Worm (Caenorhabditis elegans): ENCODE data around the gene F20C5.5.

DNA sequence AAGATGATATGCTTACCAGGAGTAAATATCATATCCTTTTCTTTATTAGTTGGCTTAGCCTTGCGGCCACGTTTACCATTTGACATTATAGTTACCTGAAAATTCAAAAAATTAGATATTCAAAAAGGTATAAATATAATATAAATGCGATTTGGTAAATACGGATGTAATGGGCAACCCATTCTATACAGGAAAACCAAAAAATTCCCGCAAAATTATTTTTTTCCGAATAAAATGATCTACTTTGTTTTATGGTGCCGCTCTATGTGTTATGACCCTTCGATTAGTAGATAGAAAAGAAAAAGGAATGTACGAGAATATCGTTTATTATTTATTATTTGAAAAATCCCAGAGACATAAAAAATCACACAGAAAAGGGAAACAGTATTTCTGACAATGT, 14.7 kb downstream of the F20C5.5 start, which contains the start of gene elli-1:
- no peak for TF ChIP-seq mdl-1 (tag; optimal IDR thresholded peaks at IDR 0.05)
- no peak for TF ChIP-seq unc-39 (tag; optimal IDR thresholded peaks at IDR 0.05)
- no peak for TF ChIP-seq nhr-23 (tag; optimal IDR thresholded peaks at IDR 0.05)
- TF ChIP-seq nhr-11 (tag; optimal IDR thresholded peaks at IDR 0.05): no peak
- no peak for TF ChIP-seq ama-1 (optimal IDR thresholded peaks at IDR 0.05)
- TF ChIP-seq ceh-82 (tag; optimal IDR thresholded peaks at IDR 0.05): no peak
- no peak for TF ChIP-seq mml-1 (tag; optimal IDR thresholded peaks at IDR 0.05)
- TF ChIP-seq egl-27 (tag; optimal IDR thresholded peaks at IDR 0.05): no peak
- TF ChIP-seq egl-5 (tag; optimal IDR thresholded peaks at IDR 0.05): no peak
- no peak for TF ChIP-seq skn-1 (tag; optimal IDR thresholded peaks at IDR 0.05)
- TF ChIP-seq elt-3 (tag; optimal IDR thresholded peaks at IDR 0.05): no peak
- TF ChIP-seq nhr-237 (tag; optimal IDR thresholded peaks at IDR 0.05): no peak
- TF ChIP-seq nfya-1 (tag; optimal IDR thresholded peaks at IDR 0.05; ENCODE audit: insufficient read depth): no peak

Measured in whole organism, L3 larva.